Fruit fly (Drosophila melanogaster) whole organism, adult: ENCODE results near the gene CG46458.

Source experiments
- CG11617 ChIP-seq: fragments of 200-800 bp; sonication (Bioruptor generic); optimal IDR thresholded peaks from 2 replicates; lab custom pipeline; 2017; ENCODE audit warnings: mild to moderate bottlenecking, missing biosample characterization, missing genetic modification reagents, missing genetic modification characterization
- CG12768 ChIP-seq: fragments of 200-800 bp; sonication (Bioruptor generic); optimal IDR thresholded peaks from 2 replicates; lab custom pipeline; 2017; ENCODE audit warnings: missing biosample characterization, missing genetic modification characterization, mild to moderate bottlenecking, moderate library complexity, missing genetic modification reagents
- CG14711 ChIP-seq: fragments of 200-800 bp; sonication (Bioruptor generic); optimal IDR thresholded peaks from 2 replicates; lab custom pipeline; 2018; ENCODE audit warnings: missing biosample characterization, mild to moderate bottlenecking, missing genetic modification characterization, moderate library complexity
- CG1620 ChIP-seq: fragments of 200-800 bp; sonication (Bioruptor generic); optimal IDR thresholded peaks from 2 replicates; lab custom pipeline; 2016; ENCODE audit warnings: missing biosample characterization, missing genetic modification characterization
- CG5204 ChIP-seq: fragments of 200-800 bp; sonication (Bioruptor generic); optimal IDR thresholded peaks from 2 replicates; lab custom pipeline; 2016; ENCODE audit warnings: missing biosample characterization, missing genetic modification characterization
- Clk ChIP-seq: fragments of 200-800 bp; sonication (Bioruptor generic); optimal IDR thresholded peaks from 2 replicates; lab custom pipeline; 2017; ENCODE audit warnings: missing biosample characterization, missing genetic modification characterization
- Hr96 ChIP-seq: fragments of 200-800 bp; sonication (Bioruptor generic); optimal IDR thresholded peaks from 2 replicates; lab custom pipeline; 2016; ENCODE audit warnings: missing biosample characterization, missing genetic modification characterization
- Mnt ChIP-seq: fragments of 200-800 bp; sonication (Bioruptor generic); optimal IDR thresholded peaks from 2 replicates; lab custom pipeline; 2016; ENCODE audit warnings: missing biosample characterization, mild to moderate bottlenecking, missing genetic modification characterization
- bab1 ChIP-seq: fragments of 200-800 bp; sonication (Bioruptor generic); optimal IDR thresholded peaks from 3 replicates; lab custom pipeline; 2019; ENCODE audit warnings: missing biosample characterization, mild to moderate bottlenecking, missing genetic modification characterization, moderate library complexity
- cic ChIP-seq: fragments of 200-800 bp; sonication (Bioruptor generic); optimal IDR thresholded peaks from 2 replicates; lab custom pipeline; 2017; ENCODE audit warnings: missing biosample characterization, mild to moderate bottlenecking, missing genetic modification characterization, moderate library complexity
- cnc ChIP-seq, 2 experiments: fragments of >200 bp; optimal IDR thresholded peaks; 2 replicates each; lab custom pipeline; 2017
- kay ChIP-seq: fragments of 200-800 bp; sonication (Bioruptor generic); peaks from one replicate; lab custom pipeline; 2016; ENCODE audit warnings: missing biosample characterization, missing genetic modification characterization, borderline replicate concordance
- ovo ChIP-seq: fragments of 200-800 bp; sonication (Bioruptor generic); optimal IDR thresholded peaks from 2 replicates; lab custom pipeline; 2016; ENCODE audit warnings: missing biosample characterization, missing genetic modification characterization
- pad ChIP-seq: fragments of 200-800 bp; sonication (Bioruptor generic); optimal IDR thresholded peaks from 3 replicates; lab custom pipeline; 2017; ENCODE audit warnings: missing biosample characterization, missing genetic modification characterization, mild to moderate bottlenecking, moderate library complexity, missing genetic modification reagents

dm6 chr3R:6970531-6970930, 12.4 kb upstream of the CG46458 start:
- TF ChIP-seq kay (GFP tag; lab: Kevin White, UChicago) = no peak
- no peak for TF ChIP-seq Clk
- no peak for TF ChIP-seq CG11617 (GFP tag; lab: Kevin White, UChicago)
- TF ChIP-seq cnc (optimal IDR thresholded peaks at IDR 0.05; lab: Kevin White, UChicago) = no peak
- no peak for TF ChIP-seq Hr96
- TF ChIP-seq Mnt (GFP tag; lab: Kevin White, UChicago) = no peak
- no peak for TF ChIP-seq pad
- no peak for TF ChIP-seq CG12768 (GFP tag; lab: Kevin White, UChicago)
- no peak for TF ChIP-seq CG5204 (GFP tag; lab: Kevin White, UChicago)
- TF ChIP-seq cic (GFP tag; lab: Kevin White, UChicago) = no peak
- TF ChIP-seq CG1620 (GFP tag; lab: Kevin White, UChicago) = no peak
- no peak for TF ChIP-seq ovo (GFP tag; lab: Kevin White, UChicago)
- no peak for TF ChIP-seq CG14711 (tag; lab: Kevin White, UChicago)
- TF ChIP-seq bab1 (GFP tag; lab: Kevin White, UChicago) = no peak
